Fruit fly (Drosophila melanogaster) whole organism, prepupa: ENCODE results near the gene CG32152.

Experiments
- CG11902 ChIP-seq: fragments of 200-800 bp; sonication (Bioruptor generic); optimal IDR thresholded peaks from 3 replicates; lab custom pipeline; 2016; ENCODE audit warnings: missing biosample characterization, missing genetic modification characterization
- CG6276 ChIP-seq: fragments of 200-800 bp; sonication (Bioruptor generic); optimal IDR thresholded peaks from 2 replicates; lab custom pipeline; 2017; ENCODE audit warnings: missing biosample characterization, mild to moderate bottlenecking, missing genetic modification characterization
- CG6792 ChIP-seq: fragments of 200-800 bp; sonication (Bioruptor generic); optimal IDR thresholded peaks from 3 replicates; lab custom pipeline; 2016; ENCODE audit warnings: missing biosample characterization, missing genetic modification characterization
- CG6808 ChIP-seq: fragments of 200-800 bp; sonication (Bioruptor generic); optimal IDR thresholded peaks from 3 replicates; lab custom pipeline; 2017; ENCODE audit warnings: missing biosample characterization, missing genetic modification characterization, mild to moderate bottlenecking, moderate library complexity, missing genetic modification reagents
- Eip75B ChIP-seq: fragments of 200-800 bp; sonication (Bioruptor generic); optimal IDR thresholded peaks from 3 replicates; lab custom pipeline; 2016; ENCODE audit warnings: missing biosample characterization, missing genetic modification characterization
- Eip78C ChIP-seq: fragments of 200-800 bp; sonication (Bioruptor generic); peaks from one replicate; lab custom pipeline; 2016; ENCODE audit warnings: missing biosample characterization, missing genetic modification characterization
- Gug ChIP-seq: fragments of 200-800 bp; sonication (Bioruptor generic); IDR thresholded peaks from 2 replicates; pipeline ENCODE4 v1.3.6; 2022; ENCODE audit warnings: missing biosample characterization, missing genetic modification characterization
- Smox ChIP-seq: fragments of 200-800 bp; sonication (Bioruptor generic); optimal IDR thresholded peaks from 3 replicates; lab custom pipeline; 2016; ENCODE audit warnings: missing biosample characterization, missing genetic modification characterization
- Sox102F ChIP-seq: fragments of 200-800 bp; sonication (Bioruptor generic); optimal IDR thresholded peaks from 2 replicates; lab custom pipeline; 2016; ENCODE audit warnings: missing biosample characterization, mild to moderate bottlenecking, missing genetic modification characterization
- Sox15 ChIP-seq: fragments of 200-800 bp; sonication (Bioruptor generic); optimal IDR thresholded peaks from 3 replicates; lab custom pipeline; 2016; ENCODE audit warnings: missing biosample characterization, missing genetic modification characterization
- dsx ChIP-seq: fragments of 200-800 bp; optimal IDR thresholded peaks from 3 replicates; lab custom pipeline; 2019; ENCODE audit warnings: missing biosample characterization, mild to moderate bottlenecking, missing genetic modification characterization, moderate library complexity; ENCODE audit not compliant: poor library complexity, severe bottlenecking
- lz ChIP-seq: fragments of 200-800 bp; sonication (Bioruptor generic); optimal IDR thresholded peaks from 3 replicates; lab custom pipeline; 2016; ENCODE audit warnings: missing biosample characterization, missing genetic modification characterization
- net ChIP-seq: fragments of 200-800 bp; sonication (Bioruptor generic); optimal IDR thresholded peaks from 3 replicates; lab custom pipeline; 2016; ENCODE audit warnings: missing biosample characterization, missing genetic modification characterization

DNA sequence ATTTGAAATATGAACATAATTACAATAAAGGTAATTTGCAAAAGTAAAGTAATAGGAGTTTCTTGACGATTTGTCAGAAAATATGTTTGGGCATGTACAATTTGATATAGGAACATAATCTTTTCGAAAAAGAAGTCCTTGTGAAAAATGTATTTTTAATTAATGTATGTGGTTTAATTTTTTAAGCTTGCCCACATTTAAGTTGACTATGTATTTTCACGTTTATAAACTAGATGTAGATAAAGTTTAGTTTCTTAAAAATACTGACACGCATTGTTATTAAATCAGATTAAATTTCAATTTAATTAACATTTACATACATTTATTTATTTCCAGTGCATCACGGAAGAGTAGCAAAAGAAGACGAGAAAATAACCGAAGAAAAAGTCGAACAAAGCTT, 32.7 kb upstream of the CG32152 start:
- TF ChIP-seq CG11902 (GFP tag; lab: Kevin White, UChicago), result peak; percentile 29
- peak; percentile 66 for TF ChIP-seq CG6808
- peak; percentile 71 for TF ChIP-seq Smox (GFP tag; lab: Kevin White, UChicago)
- peak; percentile 68 for TF ChIP-seq Eip75B (GFP tag; lab: Kevin White, UChicago)
- peak; percentile 51 for TF ChIP-seq net (GFP tag; lab: Kevin White, UChicago)
- TF ChIP-seq Gug, result no peak
- peak; percentile 96 for TF ChIP-seq Eip78C
- peak; percentile 79 for TF ChIP-seq dsx (GFP tag; lab: Kevin White, UChicago)
- peak; percentile 57 for TF ChIP-seq Sox15 (GFP tag; lab: Kevin White, UChicago)
- TF ChIP-seq Sox102F, result peak; percentile 60
- TF ChIP-seq CG6276 (GFP tag; lab: Kevin White, UChicago), result no peak
- peak; percentile 63 for TF ChIP-seq lz (GFP tag; lab: Kevin White, UChicago)
- TF ChIP-seq CG6792 (GFP tag; lab: Kevin White, UChicago), result peak; percentile 58
